Worm (Caenorhabditis elegans) whole organism, L3 larva: ENCODE data around the gene allo-1.
"Not testable (repeated sequence)": the region's sequence is repeated elsewhere in the genome, so short reads cannot be mapped to it uniquely, and the experiment has no call there.

Source experiments
- elt-2 ChIP-seq: sonication (generic microtip); optimal IDR thresholded peaks from 2 replicates; lab custom pipeline; 2016; ENCODE audit warnings: missing genetic modification reagents, mild to moderate bottlenecking, missing genetic modification characterization, missing compliant biosample characterization
- lin-15B ChIP-seq: fragments of 150-350 bp; optimal IDR thresholded peaks from 2 replicates; lab custom pipeline; 2014; ENCODE audit warnings: missing biosample characterization, missing genetic modification characterization
- lin-39 ChIP-seq: fragments of 150-350 bp; optimal IDR thresholded peaks from 2 replicates; lab custom pipeline; 2018; ENCODE audit warnings: missing biosample characterization, missing genetic modification reagents, missing genetic modification characterization
- nhr-11 ChIP-seq: fragments of 150-350 bp; optimal IDR thresholded peaks from 2 replicates; lab custom pipeline; 2014; ENCODE audit warnings: missing biosample characterization, missing genetic modification characterization

- TF ChIP-seq lin-15B; nhr-11 (tag; lab: Kevin White, UChicago); elt-2 (tag; lab: Kevin White, UChicago); lin-39 (tag; lab: Kevin White, UChicago): not testable (repeated sequence)
Measured at ce11 chrIV:10654047-10654446, 42.8 kb downstream of the allo-1 start, which contains the start of gene glb-19.
